Worm (Caenorhabditis elegans): ENCODE data around the gene W06B4.1.

- no peak for TF ChIP-seq aly-1 (tag; optimal IDR thresholded peaks at IDR 0.05)
- TF ChIP-seq scrt-1 (GFP tag; IDR thresholded peaks at IDR 0.05) = no peak
- TF ChIP-seq hmbx-1 (tag; optimal IDR thresholded peaks at IDR 0.05) = no peak
- TF ChIP-seq ama-1 (optimal IDR thresholded peaks at IDR 0.05) = no peak
- no peak for TF ChIP-seq ets-7 (tag; optimal IDR thresholded peaks at IDR 0.05)
- no peak for TF ChIP-seq ceh-13 (GFP tag; optimal IDR thresholded peaks at IDR 0.05)
- TF ChIP-seq B0310.2 (tag; optimal IDR thresholded peaks at IDR 0.05) = no peak
- TF ChIP-seq tbx-37 (GFP tag; conservative IDR thresholded peaks at IDR 0.05) = no peak
Observed at ce11 chrII:4454823-4455222, 16.6 kb upstream of the W06B4.1 start.

Measured in whole organism, early embryonic.